Fruit fly (Drosophila melanogaster): ENCODE measurements around the gene Prosbeta4R1.

Gene Prosbeta4R1

DNA sequence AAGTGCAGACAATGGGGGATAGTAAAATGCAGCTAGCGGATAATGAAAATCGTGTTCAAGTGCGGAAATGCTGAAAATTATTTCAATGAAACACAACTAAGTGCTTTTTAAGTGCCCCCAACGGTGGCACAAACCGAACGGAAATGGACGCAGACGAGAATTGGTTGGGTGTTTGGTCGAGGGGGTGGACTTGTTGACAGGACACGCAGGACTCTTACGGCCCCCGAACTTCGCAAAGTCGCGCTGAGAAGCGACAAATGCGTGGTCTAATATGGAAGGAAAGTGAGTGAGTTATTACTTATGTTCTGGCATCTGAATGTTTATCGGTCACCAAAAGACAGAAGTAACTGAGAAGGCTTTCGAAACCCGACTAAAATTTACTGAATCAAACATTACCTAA lies at the start of gene Prosbeta4R1:
Gene Prosbeta4R1 (plus strand): TSS at position 301 of the 400 bp plus-strand sequence.
- TF ChIP-seq CG11617 (GFP tag; optimal IDR thresholded peaks at IDR 0.05) (no peak), CG5204 (GFP tag; optimal IDR thresholded peaks at IDR 0.05) (no peak), ovo (GFP tag; optimal IDR thresholded peaks at IDR 0.05) (no peak), toe (GFP tag; optimal IDR thresholded peaks at IDR 0.05) (no peak), bab1 (GFP tag; optimal IDR thresholded peaks at IDR 0.05) (no peak), CG7045 (GFP tag; optimal IDR thresholded peaks at IDR 0.05) (no peak), Crg-1 (GFP tag; optimal IDR thresholded peaks at IDR 0.05) (no peak), tj (GFP tag; optimal IDR thresholded peaks at IDR 0.05) (no peak), Clk (GFP tag; optimal IDR thresholded peaks at IDR 0.05) (no peak), CG1620 (GFP tag; optimal IDR thresholded peaks at IDR 0.05) (no peak), kay (GFP tag; ENCODE audit: borderline replicate concordance) (no peak), pad (GFP tag; optimal IDR thresholded peaks at IDR 0.05) (no peak), CG14711 (tag; optimal IDR thresholded peaks at IDR 0.05) (no peak), Mnt (GFP tag; optimal IDR thresholded peaks at IDR 0.05) (no peak), CG12768 (GFP tag; optimal IDR thresholded peaks at IDR 0.05) (no peak), Hr96 (GFP tag; optimal IDR thresholded peaks at IDR 0.05) (no peak)

DNA sequence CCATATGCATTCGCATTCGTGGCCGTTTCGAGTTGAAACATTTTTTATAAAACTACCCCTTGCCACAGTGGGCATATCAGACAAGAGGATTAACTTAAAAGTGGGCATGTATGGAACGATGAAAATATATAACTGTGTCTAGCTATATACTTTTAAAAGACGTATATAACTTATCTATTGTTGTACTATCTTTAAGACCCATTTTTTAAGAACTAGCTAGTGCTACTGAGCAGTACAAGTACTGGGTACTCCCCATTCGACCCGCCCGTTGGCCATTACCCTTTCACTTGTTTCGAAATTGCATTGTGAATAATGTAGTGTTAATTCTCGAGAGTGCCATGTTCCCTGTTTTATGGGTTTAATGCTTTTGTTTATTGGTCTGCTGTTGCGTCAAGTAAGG lies 46.1 kb upstream of the Prosbeta4R1 start:
- TF ChIP-seq cnc (optimal IDR thresholded peaks at IDR 0.05) (no peak), CG7101 (tag; optimal IDR thresholded peaks at IDR 0.05) (no peak), CG1620 (GFP tag; optimal IDR thresholded peaks at IDR 0.05) (no peak), CG12768 (GFP tag; optimal IDR thresholded peaks at IDR 0.05) (no peak), Hr96 (GFP tag; optimal IDR thresholded peaks at IDR 0.05) (no peak), CG14711 (tag; optimal IDR thresholded peaks at IDR 0.05) (no peak), bab1 (GFP tag; optimal IDR thresholded peaks at IDR 0.05) (no peak), cic (GFP tag; optimal IDR thresholded peaks at IDR 0.05) (no peak), pad (GFP tag; optimal IDR thresholded peaks at IDR 0.05) (no peak), kay (GFP tag; ENCODE audit: borderline replicate concordance) (no peak), CG33017 (tag; optimal IDR thresholded peaks at IDR 0.05) (no peak), CG7045 (GFP tag; optimal IDR thresholded peaks at IDR 0.05) (no peak), ovo (GFP tag; optimal IDR thresholded peaks at IDR 0.05) (no peak), toe (GFP tag; optimal IDR thresholded peaks at IDR 0.05) (no peak), Crg-1 (GFP tag; optimal IDR thresholded peaks at IDR 0.05) (no peak), CG5204 (GFP tag; optimal IDR thresholded peaks at IDR 0.05) (no peak), Clk (GFP tag; optimal IDR thresholded peaks at IDR 0.05) (no peak), tj (GFP tag; optimal IDR thresholded peaks at IDR 0.05) (no peak), Mnt (GFP tag; optimal IDR thresholded peaks at IDR 0.05) (no peak)

- no peak for TF ChIP-seq toe (GFP tag; optimal IDR thresholded peaks at IDR 0.05)
- no peak for TF ChIP-seq CG33017 (tag; optimal IDR thresholded peaks at IDR 0.05)
- TF ChIP-seq CG1620 (GFP tag; optimal IDR thresholded peaks at IDR 0.05): no peak
- TF ChIP-seq Clk (GFP tag; optimal IDR thresholded peaks at IDR 0.05): no peak
- no peak for TF ChIP-seq CG14711 (tag; optimal IDR thresholded peaks at IDR 0.05)
- TF ChIP-seq Mnt (GFP tag; optimal IDR thresholded peaks at IDR 0.05): no peak
- no peak for TF ChIP-seq CG12768 (GFP tag; optimal IDR thresholded peaks at IDR 0.05)
- no peak for TF ChIP-seq CG5204 (GFP tag; optimal IDR thresholded peaks at IDR 0.05)
These were observed 43.2 kb upstream of the Prosbeta4R1 start, which contains the start of gene CG15395 for dm6 chr2L:2609694-2610093. Gene CG15395 (plus strand): TSS chr2L:2609994.

DNA sequence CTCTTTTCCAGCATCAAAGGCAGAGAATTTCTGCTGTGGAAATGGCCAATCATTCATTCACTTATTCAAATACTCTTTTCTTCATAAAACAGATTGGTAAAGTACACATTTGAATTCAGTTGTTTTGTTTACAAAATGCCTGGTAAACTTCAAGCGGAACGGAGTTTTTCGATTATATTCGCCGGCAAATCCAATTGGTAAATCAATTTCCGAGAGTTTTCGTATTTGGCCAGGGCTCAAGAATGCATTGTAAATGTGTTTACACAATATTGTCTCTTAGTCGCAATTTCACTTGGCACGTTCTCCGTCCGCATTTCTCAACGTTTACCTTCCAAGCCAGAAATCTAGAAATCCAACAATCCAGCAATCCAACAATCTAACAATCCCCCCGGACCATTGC lies 33.0 kb upstream of the Prosbeta4R1 start, which contains the start of gene CG43403:
Gene CG43403 (plus strand): TSS at position 301 of the 400 bp plus-strand sequence.
- no peak for TF ChIP-seq Hr96 (GFP tag; optimal IDR thresholded peaks at IDR 0.05)
- TF ChIP-seq CG7101 (tag; optimal IDR thresholded peaks at IDR 0.05): no peak
- TF ChIP-seq Crg-1 (GFP tag; optimal IDR thresholded peaks at IDR 0.05): no peak
- TF ChIP-seq tj (GFP tag; optimal IDR thresholded peaks at IDR 0.05): no peak

DNA sequence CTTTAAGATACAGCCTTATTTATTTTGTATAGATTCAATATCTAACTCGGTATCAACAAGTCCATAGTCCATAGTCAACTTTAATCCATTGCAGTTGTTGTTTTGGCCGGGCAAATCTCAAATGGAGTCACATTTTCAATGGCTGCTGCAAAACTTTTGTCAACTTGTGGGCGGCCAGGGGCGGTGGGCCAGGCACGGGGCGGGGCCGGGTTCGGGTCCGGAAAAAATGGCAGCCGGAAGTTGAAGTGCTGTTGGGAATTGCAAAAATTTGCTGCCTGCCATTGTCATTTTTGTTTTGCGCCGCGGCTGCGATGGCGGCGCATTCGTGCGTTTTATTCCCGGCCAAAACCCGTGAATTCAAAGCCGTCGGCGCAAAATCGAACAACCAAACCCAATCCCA lies 28.9 kb upstream of the Prosbeta4R1 start:
- TF ChIP-seq CG5204 (GFP tag; optimal IDR thresholded peaks at IDR 0.05) (no peak), Mnt (GFP tag; optimal IDR thresholded peaks at IDR 0.05) (no peak)

DNA sequence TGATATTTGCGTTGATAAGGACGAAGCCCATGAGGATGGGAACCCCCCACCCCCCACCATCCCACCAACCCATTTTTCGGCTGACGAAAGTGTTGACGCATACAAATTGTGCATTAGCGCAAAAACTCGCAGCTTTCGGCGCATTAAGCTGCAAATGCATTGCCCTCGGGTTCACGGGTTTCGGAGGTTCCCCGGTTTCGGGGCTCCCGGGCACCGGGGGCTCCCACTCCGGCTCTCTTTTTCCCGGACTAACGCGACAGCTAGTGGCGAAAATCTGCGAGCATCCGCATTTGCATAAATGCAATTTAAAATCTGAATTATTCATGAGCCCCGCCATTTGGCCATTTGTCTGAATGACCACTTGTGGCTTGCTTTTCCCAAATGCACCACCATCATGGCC lies 25.3 kb upstream of the Prosbeta4R1 start:
- no peak for TF ChIP-seq pad (GFP tag; optimal IDR thresholded peaks at IDR 0.05)
- TF ChIP-seq Crg-1 (GFP tag; optimal IDR thresholded peaks at IDR 0.05): no peak
- TF ChIP-seq cnc (optimal IDR thresholded peaks at IDR 0.05): no peak
- TF ChIP-seq CG12768 (GFP tag; optimal IDR thresholded peaks at IDR 0.05): no peak
- no peak for TF ChIP-seq CG7101 (tag; optimal IDR thresholded peaks at IDR 0.05)
- TF ChIP-seq Hr96 (GFP tag; optimal IDR thresholded peaks at IDR 0.05): no peak
- TF ChIP-seq CG1620 (GFP tag; optimal IDR thresholded peaks at IDR 0.05): no peak
- no peak for TF ChIP-seq toe (GFP tag; optimal IDR thresholded peaks at IDR 0.05)
- TF ChIP-seq CG14711 (tag; optimal IDR thresholded peaks at IDR 0.05): no peak
- no peak for TF ChIP-seq CG33017 (tag; optimal IDR thresholded peaks at IDR 0.05)
- no peak for TF ChIP-seq bab1 (GFP tag; optimal IDR thresholded peaks at IDR 0.05)
- TF ChIP-seq kay (GFP tag; ENCODE audit: borderline replicate concordance): no peak
- no peak for TF ChIP-seq CG5204 (GFP tag; optimal IDR thresholded peaks at IDR 0.05)
- TF ChIP-seq Mnt (GFP tag; optimal IDR thresholded peaks at IDR 0.05): no peak
- no peak for TF ChIP-seq Clk (GFP tag; optimal IDR thresholded peaks at IDR 0.05)

dm6 chr2L:2628760-2629159 lies 24.1 kb upstream of the Prosbeta4R1 start:
- no peak for TF ChIP-seq CG14711 (tag; optimal IDR thresholded peaks at IDR 0.05)
- no peak for TF ChIP-seq kay (GFP tag; ENCODE audit: borderline replicate concordance)
- TF ChIP-seq CG7101 (tag; optimal IDR thresholded peaks at IDR 0.05): no peak
- no peak for TF ChIP-seq CG1620 (GFP tag; optimal IDR thresholded peaks at IDR 0.05)
- no peak for TF ChIP-seq bab1 (GFP tag; optimal IDR thresholded peaks at IDR 0.05)
- TF ChIP-seq cic (GFP tag; optimal IDR thresholded peaks at IDR 0.05): no peak
- TF ChIP-seq toe (GFP tag; optimal IDR thresholded peaks at IDR 0.05): no peak
- no peak for TF ChIP-seq cnc (optimal IDR thresholded peaks at IDR 0.05)
- TF ChIP-seq Clk (GFP tag; optimal IDR thresholded peaks at IDR 0.05): no peak
- TF ChIP-seq Mnt (GFP tag; optimal IDR thresholded peaks at IDR 0.05): no peak
- no peak for TF ChIP-seq Crg-1 (GFP tag; optimal IDR thresholded peaks at IDR 0.05)
- no peak for TF ChIP-seq CG7045 (GFP tag; optimal IDR thresholded peaks at IDR 0.05)
- no peak for TF ChIP-seq CG12768 (GFP tag; optimal IDR thresholded peaks at IDR 0.05)
- TF ChIP-seq pad (GFP tag; optimal IDR thresholded peaks at IDR 0.05): no peak
- no peak for TF ChIP-seq ovo (GFP tag; optimal IDR thresholded peaks at IDR 0.05)
- no peak for TF ChIP-seq CG33017 (tag; optimal IDR thresholded peaks at IDR 0.05)
- TF ChIP-seq Hr96 (GFP tag; optimal IDR thresholded peaks at IDR 0.05): no peak
- TF ChIP-seq tj (GFP tag; optimal IDR thresholded peaks at IDR 0.05): no peak
- TF ChIP-seq CG11617 (GFP tag; optimal IDR thresholded peaks at IDR 0.05): no peak
- no peak for TF ChIP-seq CG5204 (GFP tag; optimal IDR thresholded peaks at IDR 0.05)

All from whole organism, adult.